Worm (Caenorhabditis elegans) whole organism, late embryonic: ENCODE measurements around the gene F44G3.7.

Source experiments
- C08G9.2 ChIP-seq: sonication (generic microtip); optimal IDR thresholded peaks from 2 replicates; lab custom pipeline; 2016; ENCODE audit warnings: mild to moderate bottlenecking, missing genetic modification characterization, moderate library complexity, missing compliant biosample characterization
- F13H6.1 ChIP-seq: sonication (generic microtip); optimal IDR thresholded peaks from 2 replicates; lab custom pipeline; 2016; ENCODE audit warnings: missing genetic modification characterization, missing compliant biosample characterization
- K09A11.1 ChIP-seq: sonication (generic microtip); optimal IDR thresholded peaks from 2 replicates; lab custom pipeline; 2017; ENCODE audit warnings: antibody characterized with exemption, mild to moderate bottlenecking, missing genetic modification characterization, missing compliant biosample characterization; ENCODE audit not compliant: insufficient read depth
- Y22D7AL.16 ChIP-seq: sonication (generic microtip); optimal IDR thresholded peaks from 2 replicates; lab custom pipeline; 2016; ENCODE audit warnings: missing genetic modification characterization, missing compliant biosample characterization
- ahr-1 ChIP-seq: sonication (generic microtip); optimal IDR thresholded peaks from 2 replicates; lab custom pipeline; 2016; ENCODE audit warnings: missing genetic modification characterization, missing compliant biosample characterization
- ama-1 ChIP-seq: fragments of 150-350 bp; optimal IDR thresholded peaks from 2 replicates; lab custom pipeline; 2014
- ceh-18 ChIP-seq: sonication (generic microtip); optimal IDR thresholded peaks from 2 replicates; lab custom pipeline; 2016; ENCODE audit warnings: missing genetic modification characterization, missing compliant biosample characterization
- ceh-19 ChIP-seq: fragments of 200-800 bp; sonication (Bioruptor generic); optimal IDR thresholded peaks from 2 replicates; lab custom pipeline; 2018; ENCODE audit warnings: mild to moderate bottlenecking, missing genetic modification characterization, missing compliant biosample characterization
- ceh-2 ChIP-seq: sonication (generic microtip); optimal IDR thresholded peaks from 2 replicates; lab custom pipeline; 2016; ENCODE audit warnings: missing genotype, missing genetic modification characterization, missing compliant biosample characterization
- ceh-34 ChIP-seq: sonication (generic microtip); optimal IDR thresholded peaks from 2 replicates; lab custom pipeline; 2016; ENCODE audit warnings: mild to moderate bottlenecking, missing genetic modification characterization, missing compliant biosample characterization
- ceh-45 ChIP-seq: fragments of 200-800 bp; sonication (Bioruptor generic); IDR thresholded peaks from 2 replicates; pipeline ENCODE4 v1.3.6; 2022; ENCODE audit warnings: missing genetic modification reagents, missing genetic modification characterization, missing compliant biosample characterization
- ceh-9 ChIP-seq: sonication (generic microtip); optimal IDR thresholded peaks from 2 replicates; lab custom pipeline; 2016; ENCODE audit warnings: mild to moderate bottlenecking, missing genetic modification characterization, inconsistent platforms, missing compliant biosample characterization
- elt-2 ChIP-seq: sonication (generic microtip); optimal IDR thresholded peaks from 2 replicates; lab custom pipeline; 2016; ENCODE audit warnings: missing genetic modification reagents, missing genetic modification characterization, missing compliant biosample characterization
- eyg-1 ChIP-seq: sonication (generic microtip); optimal IDR thresholded peaks from 2 replicates; lab custom pipeline; 2016; ENCODE audit warnings: missing genotype, missing genetic modification characterization, missing compliant biosample characterization
- fax-1 ChIP-seq: sonication (generic microtip); optimal IDR thresholded peaks from 2 replicates; lab custom pipeline; 2016; ENCODE audit warnings: missing genotype, missing genetic modification characterization, missing compliant biosample characterization
- fkh-10 ChIP-seq: fragments of 150-350 bp; optimal IDR thresholded peaks from 2 replicates; lab custom pipeline; 2014; ENCODE audit warnings: missing biosample characterization, missing genetic modification reagents, missing genetic modification characterization
- hlh-15 ChIP-seq: sonication (generic microtip); optimal IDR thresholded peaks from 2 replicates; lab custom pipeline; 2016; ENCODE audit warnings: missing genetic modification characterization, missing compliant biosample characterization
- hlh-30 ChIP-seq: sonication (generic microtip); optimal IDR thresholded peaks from 2 replicates; lab custom pipeline; 2017; ENCODE audit warnings: antibody characterized with exemption, missing genetic modification characterization, missing compliant biosample characterization; ENCODE audit not compliant: insufficient read depth
- hlh-6 ChIP-seq: sonication (generic microtip); optimal IDR thresholded peaks from 2 replicates; lab custom pipeline; 2016; ENCODE audit warnings: missing genotype, missing genetic modification characterization, missing compliant biosample characterization
- hlh-8 ChIP-seq: sonication (generic microtip); optimal IDR thresholded peaks from 2 replicates; lab custom pipeline; 2016; ENCODE audit warnings: missing genotype, missing genetic modification characterization, missing compliant biosample characterization
- lim-6 ChIP-seq: sonication (generic microtip); optimal IDR thresholded peaks from 2 replicates; lab custom pipeline; 2016; ENCODE audit warnings: missing genetic modification characterization, missing compliant biosample characterization
- lin-11 ChIP-seq: fragments of 200-800 bp; sonication (Bioruptor generic); optimal IDR thresholded peaks from 2 replicates; lab custom pipeline; 2018; ENCODE audit warnings: mild to moderate bottlenecking, missing genetic modification characterization, missing compliant biosample characterization
- mec-3 ChIP-seq: sonication (generic microtip); optimal IDR thresholded peaks from 2 replicates; lab custom pipeline; 2016; ENCODE audit warnings: borderline replicate concordance, missing genetic modification characterization, missing compliant biosample characterization
- odd-2 ChIP-seq: sonication (generic microtip); optimal IDR thresholded peaks from 2 replicates; lab custom pipeline; 2017; ENCODE audit warnings: antibody characterized with exemption, mild to moderate bottlenecking, missing genetic modification characterization, missing compliant biosample characterization
- pax-1 ChIP-seq: fragments of 150-350 bp; optimal IDR thresholded peaks from 2 replicates; lab custom pipeline; 2014; ENCODE audit warnings: missing biosample characterization, missing genetic modification characterization
- pha-4 ChIP-seq: fragments of 150-350 bp; optimal IDR thresholded peaks from 2 replicates; lab custom pipeline; 2018; ENCODE audit warnings: missing biosample characterization, missing genetic modification reagents, missing genetic modification characterization
- ref-2 ChIP-seq: sonication (generic microtip); optimal IDR thresholded peaks from 2 replicates; lab custom pipeline; 2016; ENCODE audit warnings: missing genetic modification characterization, missing compliant biosample characterization
- sdc-2 ChIP-seq: sonication (generic microtip); optimal IDR thresholded peaks from 2 replicates; lab custom pipeline; 2016; ENCODE audit warnings: missing genotype, missing genetic modification characterization, missing compliant biosample characterization
- sox-4 ChIP-seq: sonication (generic microtip); optimal IDR thresholded peaks from 2 replicates; lab custom pipeline; 2017; ENCODE audit warnings: mild to moderate bottlenecking, missing genetic modification characterization, inconsistent platforms, missing compliant biosample characterization
- syd-9 ChIP-seq: sonication (generic microtip); optimal IDR thresholded peaks from 2 replicates; lab custom pipeline; 2016; ENCODE audit warnings: mild to moderate bottlenecking, missing genetic modification characterization, moderate library complexity, missing compliant biosample characterization
- tbx-2 ChIP-seq: sonication (generic microtip); optimal IDR thresholded peaks from 2 replicates; lab custom pipeline; 2016; ENCODE audit warnings: missing genetic modification characterization, missing compliant biosample characterization
- unc-3 ChIP-seq, 2 experiments: fragments of 200-800 bp in 1 of 2; sonication (Bioruptor generic) in 1 of 2; sonication (generic microtip) in 1 of 2; conservative IDR thresholded peaks in 1 of 2; optimal IDR thresholded peaks in 1 of 2; 2 replicates each; pipeline versions ENCODE4 v1.3.6 to Lab custom; 2016 to 2022; ENCODE audit warnings: missing compliant biosample characterization in 2 of 2, missing genetic modification characterization in 2 of 2, missing genetic modification reagents in 1 of 2
- unc-86 ChIP-seq: sonication (generic microtip); optimal IDR thresholded peaks from 2 replicates; lab custom pipeline; 2016; ENCODE audit warnings: missing genetic modification characterization, missing compliant biosample characterization

Gene F44G3.7

ce11 chrV:16155111-16155510, 18.2 kb upstream of the F44G3.7 start, which contains the start of gene str-97:
TSS of gene str-97 (minus strand) at chrV:16155211.
- TF ChIP-seq sox-4 (tag; lab: Kevin White, UChicago), result no peak
- no peak for TF ChIP-seq hlh-8 (tag; lab: Kevin White, UChicago)
- no peak for TF ChIP-seq ceh-2 (tag; lab: Kevin White, UChicago)
- TF ChIP-seq ceh-34, result no peak
- TF ChIP-seq K09A11.1 (tag; lab: Kevin White, UChicago), result no peak
- TF ChIP-seq, all 69 proteins: peak for 0

- no peak for TF ChIP-seq lin-11 (tag; lab: Kevin White, UChicago)
- TF ChIP-seq, all 69 proteins: peak for 0
Measured at ce11 chrV:16153375-16153774, 16.4 kb upstream of the F44G3.7 start, which contains the start of gene str-254. TSS of gene str-254 (minus strand) at chrV:16153475.

- TF ChIP-seq hlh-6 (tag; lab: Kevin White, UChicago) (no peak), F13H6.1 (tag; lab: Kevin White, UChicago) (no peak), lim-6 (no peak), hlh-30 (no peak), pax-1 (tag; lab: Kevin White, UChicago) (no peak), Y22D7AL.16 (no peak), fax-1 (tag; lab: Kevin White, UChicago) (no peak), odd-2 (tag; lab: Kevin White, UChicago) (no peak), hlh-15 (tag; lab: Kevin White, UChicago) (no peak), mec-3 (tag; lab: Kevin White, UChicago) (no peak), ceh-18 (no peak), sdc-2 (tag; lab: Kevin White, UChicago) (no peak), ceh-19 (GFP tag; lab: Kevin White, UChicago) (no peak), pha-4 (tag; lab: Kevin White, UChicago) (no peak), unc-3 (GFP tag; conservative IDR thresholded peaks at IDR 0.05; lab: Robert Waterston, UW) (no peak), unc-3 (tag; optimal IDR thresholded peaks at IDR 0.05; lab: Kevin White, UChicago) (no peak), unc-86 (tag; lab: Kevin White, UChicago) (no peak), ahr-1 (tag; lab: Kevin White, UChicago) (no peak), ref-2 (no peak)
Measured at ce11 chrV:16148805-16149204, 11.9 kb upstream of the F44G3.7 start, which contains the start of gene F10A3.4. TSS of gene F10A3.4 (plus strand) at chrV:16149105.

ce11 chrV:16145009-16145408, 8.1 kb upstream of the F44G3.7 start:
- TF ChIP-seq C08G9.2 (tag; lab: Kevin White, UChicago) (no peak), unc-3 (GFP tag; conservative IDR thresholded peaks at IDR 0.05; lab: Robert Waterston, UW) (no peak), unc-3 (tag; optimal IDR thresholded peaks at IDR 0.05; lab: Kevin White, UChicago) (no peak), fkh-10 (GFP tag; lab: Kevin White, UChicago) (no peak), ceh-18 (no peak), sox-4 (tag; lab: Kevin White, UChicago) (no peak), fax-1 (tag; lab: Kevin White, UChicago) (no peak), eyg-1 (tag; lab: Kevin White, UChicago) (no peak), F13H6.1 (tag; lab: Kevin White, UChicago) (no peak), ama-1 (lab: Kevin White, UChicago) (no peak), ceh-9 (tag; lab: Kevin White, UChicago) (no peak), tbx-2 (tag; lab: Kevin White, UChicago) (no peak), hlh-30 (no peak), ceh-45 (no peak), unc-86 (tag; lab: Kevin White, UChicago) (no peak), syd-9 (tag; lab: Kevin White, UChicago) (no peak), elt-2 (tag; lab: Kevin White, UChicago) (no peak), sdc-2 (tag; lab: Kevin White, UChicago) (no peak), hlh-8 (tag; lab: Kevin White, UChicago) (no peak), lim-6 (no peak)
